Worm (Caenorhabditis elegans): ENCODE measurements around the gene fbxa-2.

The fbxa-2 gene

ce11 chrV:16237223-16237622 lies 32.2 kb downstream of the fbxa-2 start, which contains the start of gene F21H7.5:
TSS of gene F21H7.5 (plus strand) at chrV:16237523.
- no peak for TF ChIP-seq lsy-12 (tag; optimal IDR thresholded peaks at IDR 0.05)
- TF ChIP-seq unc-62 (GFP tag; optimal IDR thresholded peaks at IDR 0.05), result no peak
- TF ChIP-seq ceh-28 (tag; optimal IDR thresholded peaks at IDR 0.05), result no peak

- TF ChIP-seq elt-1 (tag; optimal IDR thresholded peaks at IDR 0.05), result no peak
Measured at ce11 chrV:16235647-16236046, 33.8 kb downstream of the fbxa-2 start, which contains the start of gene srh-98. TSS of gene srh-98 (minus strand) at chrV:16235747.

- no peak for TF ChIP-seq unc-39 (tag; optimal IDR thresholded peaks at IDR 0.05)
Measured at ce11 chrV:16235135-16235534, 34.3 kb downstream of the fbxa-2 start, which contains the start of gene F21H7.3. TSS of gene F21H7.3 (minus strand) at chrV:16235235.

- TF ChIP-seq lin-15B (tag; optimal IDR thresholded peaks at IDR 0.05) (no peak), pha-4 (tag; optimal IDR thresholded peaks at IDR 0.05) (no peak), mml-1 (tag; optimal IDR thresholded peaks at IDR 0.05) (no peak), elt-1 (tag; optimal IDR thresholded peaks at IDR 0.05) (no peak), nhr-12 (tag; optimal IDR thresholded peaks at IDR 0.05) (no peak), ceh-28 (tag; optimal IDR thresholded peaks at IDR 0.05) (no peak)
Measured at ce11 chrV:16233624-16234023, 35.8 kb downstream of the fbxa-2 start, which contains the start of gene clec-233. TSS of gene clec-233 (plus strand) at chrV:16233924.

- TF ChIP-seq nhr-12 (tag; optimal IDR thresholded peaks at IDR 0.05) (no peak), ztf-11 (tag; optimal IDR thresholded peaks at IDR 0.05) (no peak), daf-12 (tag; optimal IDR thresholded peaks at IDR 0.05) (no peak), nhr-11 (tag; optimal IDR thresholded peaks at IDR 0.05) (no peak), lin-39 (tag; optimal IDR thresholded peaks at IDR 0.05) (no peak), fos-1 (tag; optimal IDR thresholded peaks at IDR 0.05) (no peak), nhr-43 (tag; optimal IDR thresholded peaks at IDR 0.05; ENCODE audit: poor library complexity, severe bottlenecking) (no peak), pqm-1 (tag; optimal IDR thresholded peaks at IDR 0.05) (peak; percentile 97), unc-39 (tag; optimal IDR thresholded peaks at IDR 0.05) (no peak), ceh-28 (tag; optimal IDR thresholded peaks at IDR 0.05) (peak; percentile 2), nhr-237 (tag; optimal IDR thresholded peaks at IDR 0.05) (no peak), tbx-2 (tag; optimal IDR thresholded peaks at IDR 0.05) (no peak), jun-1 (tag; optimal IDR thresholded peaks at IDR 0.05) (peak; percentile 48), mml-1 (tag; optimal IDR thresholded peaks at IDR 0.05) (no peak), snpc-4 (tag; optimal IDR thresholded peaks at IDR 0.05) (no peak), elt-3 (tag; optimal IDR thresholded peaks at IDR 0.05) (no peak), elt-2 (tag; optimal IDR thresholded peaks at IDR 0.05) (peak; percentile 92)
Measured at ce11 chrV:16232180-16232579, 37.3 kb downstream of the fbxa-2 start, which contains the start of gene gst-22. TSS of gene gst-22 (minus strand) at chrV:16232282.

ce11 chrV:16229896-16230295 lies 39.6 kb downstream of the fbxa-2 start, which contains the start of the genes F21H7.2 and F21H7.12:
TSS of gene F21H7.2 (minus strand) at chrV:16229996.
TSS of gene F21H7.12 (plus strand) at chrV:16230165.
- TF ChIP-seq unc-39 (tag; optimal IDR thresholded peaks at IDR 0.05) (no peak), lin-15B (tag; optimal IDR thresholded peaks at IDR 0.05) (no peak), daf-12 (tag; optimal IDR thresholded peaks at IDR 0.05) (no peak), zag-1 (tag; optimal IDR thresholded peaks at IDR 0.05) (no peak), nhr-76 (tag; optimal IDR thresholded peaks at IDR 0.05) (no peak), nhr-23 (tag; optimal IDR thresholded peaks at IDR 0.05) (no peak), fos-1 (tag; optimal IDR thresholded peaks at IDR 0.05) (no peak), nhr-12 (tag; optimal IDR thresholded peaks at IDR 0.05) (no peak), sea-2 (GFP tag; optimal IDR thresholded peaks at IDR 0.05) (no peak), pha-4 (tag; optimal IDR thresholded peaks at IDR 0.05) (no peak), lin-39 (tag; optimal IDR thresholded peaks at IDR 0.05) (no peak), ceh-16 (tag; optimal IDR thresholded peaks at IDR 0.05) (no peak), nhr-28 (tag; optimal IDR thresholded peaks at IDR 0.05) (no peak)

ce11 chrV:16229439-16229838 lies 40.0 kb downstream of the fbxa-2 start:
- TF ChIP-seq mml-1 (tag; optimal IDR thresholded peaks at IDR 0.05) (no peak), elt-2 (tag; optimal IDR thresholded peaks at IDR 0.05) (no peak), aly-2 (tag; optimal IDR thresholded peaks at IDR 0.05) (no peak), elt-1 (tag; optimal IDR thresholded peaks at IDR 0.05) (no peak), R02D3.7 (tag; optimal IDR thresholded peaks at IDR 0.05) (no peak), lsy-12 (tag; optimal IDR thresholded peaks at IDR 0.05) (no peak), nhr-28 (tag; optimal IDR thresholded peaks at IDR 0.05) (no peak), egl-27 (tag; optimal IDR thresholded peaks at IDR 0.05) (no peak), nhr-76 (tag; optimal IDR thresholded peaks at IDR 0.05) (no peak), pqm-1 (tag; optimal IDR thresholded peaks at IDR 0.05) (no peak)
